Worm (Caenorhabditis elegans) whole organism, L4 larva: ENCODE results near the gene C13C4.7.

Experiments
- ama-1 ChIP-seq: fragments of 150-350 bp; optimal IDR thresholded peaks from 2 replicates; lab custom pipeline; 2014; ENCODE audit warnings: inconsistent platforms, mixed read lengths
- ceh-28 ChIP-seq: fragments of 150-350 bp; optimal IDR thresholded peaks from 2 replicates; lab custom pipeline; 2014; ENCODE audit warnings: missing biosample characterization, missing genetic modification reagents, missing genetic modification characterization
- ceh-44 ChIP-seq: fragments of 200-800 bp; sonication (Bioruptor generic); IDR thresholded peaks from 2 replicates; pipeline ENCODE4 v1.3.6; 2022; ENCODE audit warnings: missing genetic modification reagents, missing genetic modification characterization, missing compliant biosample characterization
- daf-8 ChIP-seq: fragments of 200-800 bp; sonication (Bioruptor generic); IDR thresholded peaks from 2 replicates; pipeline ENCODE4 v1.3.6; 2022; ENCODE audit warnings: missing genetic modification characterization, missing compliant biosample characterization
- fkh-10 ChIP-seq: fragments of 150-350 bp; optimal IDR thresholded peaks from 2 replicates; lab custom pipeline; 2014; ENCODE audit warnings: missing biosample characterization, missing genetic modification reagents, missing genetic modification characterization
- hlh-30 ChIP-seq: sonication (generic microtip); optimal IDR thresholded peaks from 2 replicates; lab custom pipeline; 2017; ENCODE audit warnings: antibody characterized with exemption, mild to moderate bottlenecking, missing genetic modification characterization, missing compliant biosample characterization; ENCODE audit not compliant: insufficient read depth
- lsy-2 ChIP-seq, 2 experiments: fragments of 150-350 bp in 1 of 2; sonication (generic microtip) in 1 of 2; optimal IDR thresholded peaks; 2 replicates each; lab custom pipeline; 2014 to 2017; ENCODE audit warnings: missing biosample characterization in 2 of 2, missing genetic modification characterization in 2 of 2
- nhr-11 ChIP-seq: fragments of 150-350 bp; optimal IDR thresholded peaks from 2 replicates; lab custom pipeline; 2014; ENCODE audit warnings: missing biosample characterization, missing genetic modification characterization
- unc-62 ChIP-seq, 3 experiments: fragments of 150-350 bp in 1 of 3; sonication (generic microtip); optimal IDR thresholded peaks in 2 of 3; peaks in 1 of 3; 1 replicate in 1 of 3; 2 replicates in 2 of 3; lab custom pipeline; 2014 to 2017; ENCODE audit warnings: missing biosample characterization in 3 of 3, missing genetic modification characterization in 3 of 3, missing genetic modification reagents in 3 of 3, missing genotype in 1 of 3

- TF ChIP-seq daf-8 (no peak), nhr-11 (tag; lab: Kevin White, UChicago) (no peak), lsy-2 (tag; optimal IDR thresholded peaks at IDR 0.05; lab: Kevin White, UChicago) (no peak), hlh-30 (no peak), fkh-10 (no peak), unc-62 (GFP tag; optimal IDR thresholded peaks at IDR 0.05 in 1 of 2; lab: Kevin White, UChicago) (peak in 1 of 2 experiments; percentile 91), unc-62 (tag; optimal IDR thresholded peaks at IDR 0.05; lab: Kevin White, UChicago) (no peak), ceh-44 (GFP tag; lab: Robert Waterston, UW) (no peak), ceh-28 (no peak), ama-1 (lab: Kevin White, UChicago) (no peak)
Observed at ce11 chrV:12153784-12154183, 33.5 kb upstream of the C13C4.7 start.
